Fruit fly (Drosophila melanogaster) whole organism, embryonic: ENCODE measurements around the gene SLC5A11.

ENCODE experiments used
- ATbp ChIP-seq: fragments of 200-800 bp; sonication (Bioruptor generic); optimal IDR thresholded peaks from 2 replicates; lab custom pipeline; 2017; ENCODE audit warnings: missing biosample characterization, mild to moderate bottlenecking, missing genetic modification characterization, missing genetic modification reagents
- Abd-B ChIP-seq: fragments of 200-800 bp; sonication (Bioruptor generic); optimal IDR thresholded peaks from 2 replicates; lab custom pipeline; 2018; ENCODE audit warnings: missing biosample characterization, mild to moderate bottlenecking, missing genetic modification characterization, moderate library complexity
- Ada2b ChIP-seq: fragments of 200-800 bp; sonication (Bioruptor generic); IDR thresholded peaks from 2 replicates; pipeline ENCODE4 v1.3.6; 2022; ENCODE audit warnings: missing biosample characterization, missing genetic modification characterization
- BEAF-32 ChIP-seq: fragments of 200-800 bp; sonication (Bioruptor generic); optimal IDR thresholded peaks from 3 replicates; lab custom pipeline; 2017; ENCODE audit warnings: missing biosample characterization, missing genetic modification characterization, mild to moderate bottlenecking, moderate library complexity, missing genetic modification reagents
- CG14050 ChIP-seq: fragments of 200-800 bp; sonication (Bioruptor generic); IDR thresholded peaks from 3 replicates; pipeline ENCODE4 v1.3.6; 2022; ENCODE audit warnings: missing biosample characterization, missing genetic modification characterization
- CG1602 ChIP-seq: fragments of 200-800 bp; sonication (Bioruptor generic); optimal IDR thresholded peaks from 3 replicates; lab custom pipeline; 2016; ENCODE audit warnings: missing biosample characterization, missing genetic modification characterization
- CG2120 ChIP-seq: fragments of 200-800 bp; sonication (Bioruptor generic); optimal IDR thresholded peaks from 3 replicates; lab custom pipeline; 2016; ENCODE audit warnings: missing biosample characterization, missing genetic modification characterization
- CG30403 ChIP-seq: fragments of 200-800 bp; sonication (Bioruptor generic); optimal IDR thresholded peaks from 3 replicates; lab custom pipeline; 2016; ENCODE audit warnings: missing biosample characterization, missing genetic modification characterization
- CG5953 ChIP-seq: fragments of 200-800 bp; sonication (Bioruptor generic); IDR thresholded peaks from 2 replicates; pipeline ENCODE4 v1.3.6; 2022; ENCODE audit warnings: missing biosample characterization, missing genetic modification characterization
- CG7839 ChIP-seq: fragments of 200-800 bp; sonication (Bioruptor generic); optimal IDR thresholded peaks from 3 replicates; lab custom pipeline; 2018; ENCODE audit warnings: missing biosample characterization, mild to moderate bottlenecking, missing genetic modification characterization, moderate library complexity
- CG8388 ChIP-seq: fragments of 200-800 bp; sonication (Bioruptor generic); optimal IDR thresholded peaks from 2 replicates; lab custom pipeline; 2019; ENCODE audit warnings: missing biosample characterization, mild to moderate bottlenecking, missing genetic modification characterization, moderate library complexity
- CG9609 ChIP-seq: fragments of 200-800 bp; sonication (Bioruptor generic); optimal IDR thresholded peaks from 3 replicates; lab custom pipeline; 2016; ENCODE audit warnings: missing biosample characterization, missing genetic modification characterization
- CG9932 ChIP-seq: fragments of 200-800 bp; sonication (Bioruptor generic); IDR thresholded peaks from 2 replicates; pipeline ENCODE4 v1.3.6; 2022; ENCODE audit warnings: missing biosample characterization, missing genetic modification characterization
- E2f2 ChIP-seq: fragments of 200-800 bp; sonication (Bioruptor generic); IDR thresholded peaks from 2 replicates; pipeline ENCODE4 v1.3.6; 2022; ENCODE audit warnings: missing biosample characterization, missing genetic modification characterization
- Fer1 ChIP-seq: fragments of 200-800 bp; sonication (Bioruptor generic); optimal IDR thresholded peaks from 2 replicates; lab custom pipeline; 2017; ENCODE audit warnings: missing biosample characterization, mild to moderate bottlenecking, missing genetic modification characterization
- H15 ChIP-seq: fragments of 200-800 bp; sonication (Bioruptor generic); IDR thresholded peaks from 3 replicates; pipeline ENCODE4 v1.3.6; 2022; ENCODE audit warnings: missing biosample characterization, missing genetic modification characterization
- HLH3B ChIP-seq: fragments of 200-800 bp; sonication (Bioruptor generic); IDR thresholded peaks from 2 replicates; pipeline ENCODE4 v1.3.6; 2022; ENCODE audit warnings: missing biosample characterization, missing genetic modification characterization
- HLH54F ChIP-seq: fragments of 200-800 bp; sonication (Bioruptor generic); optimal IDR thresholded peaks from 3 replicates; lab custom pipeline; 2016; ENCODE audit warnings: missing biosample characterization, missing genetic modification characterization
- MBD-R2 ChIP-seq: fragments of 200-800 bp; sonication (Bioruptor generic); IDR thresholded peaks from 2 replicates; pipeline ENCODE4 v1.3.6; 2022; ENCODE audit warnings: missing biosample characterization, missing genetic modification characterization
- Med ChIP-seq: fragments of 200-800 bp; sonication (Bioruptor generic); peaks from one replicate; lab custom pipeline; 2016; ENCODE audit warnings: missing biosample characterization, missing genetic modification characterization, mild to moderate bottlenecking, inconsistent platforms, moderate library complexity
- Meics ChIP-seq: fragments of 200-800 bp; sonication (Bioruptor generic); optimal IDR thresholded peaks from 2 replicates; lab custom pipeline; 2017; ENCODE audit warnings: missing biosample characterization, mild to moderate bottlenecking, missing genetic modification characterization
- Poxn ChIP-seq: fragments of 200-800 bp; sonication (Bioruptor generic); IDR thresholded peaks from 2 replicates; pipeline ENCODE4 v1.3.6; 2022; ENCODE audit warnings: missing biosample characterization, missing genetic modification characterization
- Ptx1 ChIP-seq: fragments of 200-800 bp; sonication (Bioruptor generic); IDR thresholded peaks from 2 replicates; pipeline ENCODE4 v1.3.6; 2022; ENCODE audit warnings: missing biosample characterization, missing genetic modification characterization
- Rx ChIP-seq: fragments of 200-800 bp; sonication (Bioruptor generic); IDR thresholded peaks from 2 replicates; pipeline ENCODE4 v1.3.6; 2022; ENCODE audit warnings: missing biosample characterization, missing genetic modification characterization
- Six4 ChIP-seq: fragments of 200-800 bp; sonication (Bioruptor generic); optimal IDR thresholded peaks from 2 replicates; lab custom pipeline; 2016; ENCODE audit warnings: missing biosample characterization, missing genetic modification characterization
- Xrp1 ChIP-seq: fragments of 200-800 bp; sonication (Bioruptor generic); IDR thresholded peaks from 2 replicates; pipeline ENCODE4 v1.3.6; 2022; ENCODE audit warnings: missing biosample characterization, missing genetic modification characterization
- bcd ChIP-seq: fragments of 200-800 bp; sonication (Bioruptor generic); optimal IDR thresholded peaks from 2 replicates; lab custom pipeline; 2017; ENCODE audit warnings: missing biosample characterization, mild to moderate bottlenecking, missing genetic modification characterization
- btn ChIP-seq: fragments of 200-800 bp; sonication (Bioruptor generic); optimal IDR thresholded peaks from 2 replicates; lab custom pipeline; 2016; ENCODE audit warnings: missing biosample characterization, missing genetic modification characterization
- corto ChIP-seq: fragments of 200-800 bp; sonication (Bioruptor generic); optimal IDR thresholded peaks from 2 replicates; lab custom pipeline; 2016; ENCODE audit warnings: missing biosample characterization, mild to moderate bottlenecking, missing genetic modification characterization, moderate library complexity
- dati ChIP-seq: fragments of 200-800 bp; sonication (Bioruptor generic); IDR thresholded peaks from 2 replicates; pipeline ENCODE4 v1.3.6; 2022; ENCODE audit warnings: missing biosample characterization, missing genetic modification characterization
- dmrt11E ChIP-seq: fragments of 200-800 bp; sonication (Bioruptor generic); optimal IDR thresholded peaks from 3 replicates; lab custom pipeline; 2018; ENCODE audit warnings: missing biosample characterization, mild to moderate bottlenecking, missing genetic modification characterization, moderate library complexity
- dmrt99B ChIP-seq: fragments of 200-800 bp; sonication (Bioruptor generic); optimal IDR thresholded peaks from 2 replicates; lab custom pipeline; 2018; ENCODE audit warnings: missing biosample characterization, mild to moderate bottlenecking, missing genetic modification characterization, moderate library complexity
- dysf ChIP-seq: fragments of 200-800 bp; sonication (Bioruptor generic); IDR thresholded peaks from 3 replicates; pipeline ENCODE4 v1.3.6; 2022; ENCODE audit warnings: missing biosample characterization, missing genetic modification characterization
- ems ChIP-seq: fragments of 200-800 bp; sonication (Bioruptor generic); optimal IDR thresholded peaks from 3 replicates; lab custom pipeline; 2016; ENCODE audit warnings: missing biosample characterization, missing genetic modification characterization
- esg ChIP-seq: fragments of 200-800 bp; sonication (Bioruptor generic); conservative IDR thresholded peaks from 2 replicates; pipeline ENCODE4 v1.3.6; 2022; ENCODE audit warnings: missing biosample characterization, missing genetic modification characterization
- fd102C ChIP-seq: fragments of 200-800 bp; sonication (Bioruptor generic); optimal IDR thresholded peaks from 2 replicates; lab custom pipeline; 2018; ENCODE audit warnings: missing biosample characterization, mild to moderate bottlenecking, missing genetic modification characterization, moderate library complexity
- her ChIP-seq: fragments of 200-800 bp; sonication (Bioruptor generic); optimal IDR thresholded peaks from 2 replicates; lab custom pipeline; 2016; ENCODE audit warnings: missing biosample characterization, missing genetic modification characterization
- hkb ChIP-seq, 2 experiments: fragments of 200-800 bp in 1 of 2; fragments of >200 bp in 1 of 2; sonication (Bioruptor generic) in 1 of 2; IDR thresholded peaks in 1 of 2; optimal IDR thresholded peaks in 1 of 2; 2 replicates each; pipeline versions ENCODE4 v1.3.6 to Lab custom; 2017 to 2022; ENCODE audit warnings: missing biosample characterization in 1 of 2, missing genetic modification characterization in 1 of 2
- lbe ChIP-seq: fragments of 200-800 bp; sonication (Bioruptor generic); optimal IDR thresholded peaks from 2 replicates; lab custom pipeline; 2016; ENCODE audit warnings: missing biosample characterization, mild to moderate bottlenecking, missing genetic modification characterization
- mam ChIP-seq: fragments of 200-800 bp; sonication (Bioruptor generic); optimal IDR thresholded peaks from 3 replicates; lab custom pipeline; 2016; ENCODE audit warnings: missing biosample characterization, missing genetic modification characterization
- otp ChIP-seq: fragments of 200-800 bp; sonication (Bioruptor generic); IDR thresholded peaks from 3 replicates; pipeline ENCODE4, ENCODE4 v1.3.6; 2022; ENCODE audit warnings: missing biosample characterization, missing genetic modification characterization
- pan ChIP-seq, 4 experiments: fragments of >200 bp in 3 of 4; fragments of 200-800 bp in 1 of 4; sonication (Bioruptor generic) in 1 of 4; optimal IDR thresholded peaks in 3 of 4; IDR thresholded peaks in 1 of 4; 2 replicates each; pipeline versions ENCODE4 v1.3.6 to Lab custom; 2017 to 2022; ENCODE audit warnings: missing biosample characterization in 2 of 4, missing genetic modification characterization in 2 of 4, mixed read lengths in 1 of 4
- peb ChIP-seq: fragments of 200-800 bp; sonication (Bioruptor generic); IDR thresholded peaks from 2 replicates; pipeline ENCODE4 v1.3.6; 2022; ENCODE audit warnings: missing biosample characterization, missing genetic modification characterization
- row ChIP-seq: fragments of 200-800 bp; sonication (Bioruptor generic); IDR thresholded peaks from 3 replicates; pipeline ENCODE4 v1.3.6; 2022; ENCODE audit warnings: missing biosample characterization, missing genetic modification characterization
- sens ChIP-seq: fragments of 200-800 bp; sonication (Bioruptor generic); peaks from one replicate; lab custom pipeline; 2016; ENCODE audit warnings: missing biosample characterization, missing genetic modification characterization
- sisA ChIP-seq: fragments of 200-800 bp; sonication (Bioruptor generic); IDR thresholded peaks from 2 replicates; pipeline ENCODE4 v1.3.6; 2022; ENCODE audit warnings: missing biosample characterization, missing genetic modification characterization
- twi ChIP-seq: fragments of 200-800 bp; optimal IDR thresholded peaks from 2 replicates; lab custom pipeline; 2019; ENCODE audit warnings: missing biosample characterization, mild to moderate bottlenecking, missing genetic modification characterization, moderate library complexity
- unpg ChIP-seq: fragments of 200-800 bp; sonication (Bioruptor generic); optimal IDR thresholded peaks from 3 replicates; lab custom pipeline; 2018; ENCODE audit warnings: missing biosample characterization, mild to moderate bottlenecking, missing genetic modification characterization, moderate library complexity
- vvl ChIP-seq: fragments of 200-800 bp; sonication (Bioruptor generic); IDR thresholded peaks from 2 replicates; pipeline ENCODE4 v1.3.6; 2022; ENCODE audit warnings: missing biosample characterization, missing genetic modification characterization
- zfh2 ChIP-seq: fragments of 200-800 bp; sonication (Bioruptor generic); optimal IDR thresholded peaks from 2 replicates; lab custom pipeline; 2016; ENCODE audit warnings: missing biosample characterization, missing genetic modification characterization

The SLC5A11 gene

DNA sequence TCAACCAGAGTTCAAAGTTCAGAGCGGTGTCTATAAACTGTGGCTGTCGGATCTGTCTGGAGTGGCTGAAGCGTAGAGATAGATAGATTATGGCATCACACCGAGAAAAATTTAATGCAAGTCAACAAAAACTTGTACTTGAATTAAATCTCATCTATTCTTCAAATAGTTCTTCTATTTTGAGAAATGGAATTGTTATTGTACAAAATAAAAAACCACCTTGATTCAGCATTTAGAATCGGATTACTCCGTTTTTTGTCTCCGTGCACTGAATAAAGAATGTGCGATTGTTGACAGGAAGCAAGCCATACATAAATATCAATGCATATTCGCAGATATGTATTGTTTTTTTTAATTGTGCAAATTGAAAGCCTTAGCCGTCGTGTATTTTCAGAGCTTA is 24.7 kb upstream of the SLC5A11 start (continued):
- no peak for TF ChIP-seq CG5953 (GFP tag; lab: Robert Waterston, UW)
- peak; percentile 40 for TF ChIP-seq unpg
- TF ChIP-seq Ptx1 (GFP tag; lab: Robert Waterston, UW) = peak; percentile 64
- TF ChIP-seq CG14050 (GFP tag; lab: Robert Waterston, UW) = no peak; the same call in 2 of the 3 replicates
- peak; percentile 6 for TF ChIP-seq Meics (GFP tag; lab: Kevin White, UChicago)
- TF ChIP-seq corto = peak; percentile 40
- TF ChIP-seq dmrt99B (tag; lab: Kevin White, UChicago) = no peak
- TF ChIP-seq CG9609 = peak; percentile 6
- TF ChIP-seq Six4 (GFP tag; lab: Kevin White, UChicago) = peak; percentile 2
- TF ChIP-seq btn (GFP tag; lab: Kevin White, UChicago) = no peak
- peak; percentile 83 for TF ChIP-seq sens (GFP tag; lab: Kevin White, UChicago)
- peak; percentile 31 for TF ChIP-seq CG1602 (GFP tag; lab: Kevin White, UChicago)
- TF ChIP-seq HLH3B (GFP tag; lab: Robert Waterston, UW) = peak; percentile 57; the same call in 1 of the 2 replicates
- peak; percentile 4 for TF ChIP-seq her
- TF ChIP-seq CG9932 = peak; percentile 45; the same call in 1 of the 2 replicates
- no peak for TF ChIP-seq bcd (GFP tag; lab: Kevin White, UChicago)
- peak; percentile 42 for TF ChIP-seq lbe (GFP tag; lab: Kevin White, UChicago)
- TF ChIP-seq vvl (GFP tag; lab: Robert Waterston, UW) = peak; percentile 62
- peak; percentile 14 for TF ChIP-seq mam (GFP tag; lab: Kevin White, UChicago)
- TF ChIP-seq Xrp1 (GFP tag; lab: Robert Waterston, UW) = peak; percentile 71; the same call in 1 of the 2 replicates
- TF ChIP-seq pan (optimal IDR thresholded peaks at IDR 0.05; lab: Kevin White, UChicago) = no peak
- TF ChIP-seq pan (GFP tag; optimal IDR thresholded peaks at IDR 0.05 in 1 of 2, IDR thresholded peaks at IDR 0.05 in 1 of 2) = peak in 1 of 2 experiments; percentile 69
- TF ChIP-seq E2f2 (GFP tag; lab: Robert Waterston, UW) = peak; percentile 22; the same call in 1 of the 2 replicates
- TF ChIP-seq Med (GFP tag; lab: Kevin White, UChicago) = peak; percentile 86
- peak; percentile 17 for TF ChIP-seq Abd-B
- TF ChIP-seq MBD-R2 (GFP tag; lab: Robert Waterston, UW) = peak; percentile 11; the same call in 1 of the 2 replicates
- TF ChIP-seq otp (GFP tag; lab: Robert Waterston, UW) = peak; percentile 48; the same call in 2 of the 3 replicates
- TF ChIP-seq BEAF-32 (GFP tag; lab: Kevin White, UChicago) = no peak
- TF ChIP-seq esg (GFP tag; lab: Robert Waterston, UW) = peak; percentile 33; the same call in 1 of the 2 replicates
- TF ChIP-seq sisA (GFP tag; lab: Robert Waterston, UW) = peak; percentile 25; the same call in 1 of the 2 replicates
- peak; percentile 70 for TF ChIP-seq row (GFP tag; lab: Robert Waterston, UW)
- no peak for TF ChIP-seq HLH54F
- TF ChIP-seq CG30403 (GFP tag; lab: Kevin White, UChicago) = peak; percentile 11
- no peak for TF ChIP-seq Fer1 (GFP tag; lab: Kevin White, UChicago)
- TF ChIP-seq CG7839 (tag; lab: Kevin White, UChicago) = peak; percentile 40
- TF ChIP-seq hkb (optimal IDR thresholded peaks at IDR 0.05; lab: Kevin White, UChicago) = no peak
- TF ChIP-seq hkb (GFP tag; IDR thresholded peaks at IDR 0.05; lab: Robert Waterston, UW) = peak; percentile 50; the same call in 1 of the 2 replicates
- TF ChIP-seq Ada2b = peak; percentile 61; the same call in 1 of the 2 replicates
- TF ChIP-seq twi (tag; lab: Kevin White, UChicago) = no peak
- peak; percentile 19; the same call in 1 of the 2 replicates for TF ChIP-seq Rx
- TF ChIP-seq peb (GFP tag; lab: Robert Waterston, UW) = peak; percentile 23; the same call in 1 of the 2 replicates
- peak; percentile 47 for TF ChIP-seq dmrt11E (tag; lab: Kevin White, UChicago)
- peak; percentile 37; the same call in 2 of the 3 replicates for TF ChIP-seq H15 (GFP tag; lab: Robert Waterston, UW)
- TF ChIP-seq zfh2 = peak; percentile 21
- TF ChIP-seq CG8388 (GFP tag; lab: Kevin White, UChicago) = peak; percentile 7
- TF ChIP-seq dati (GFP tag; lab: Robert Waterston, UW) = 0 out of 2 replicates have a peak, but pooled peaks have one; percentile 30
- peak; percentile 54 for TF ChIP-seq CG2120 (GFP tag; lab: Kevin White, UChicago)
- peak; percentile 46; the same call in 1 of the 3 replicates for TF ChIP-seq dysf (GFP tag; lab: Robert Waterston, UW)
- no peak for TF ChIP-seq fd102C (GFP tag; lab: Kevin White, UChicago)
- TF ChIP-seq ATbp (GFP tag; lab: Kevin White, UChicago) = no peak
- no peak for TF ChIP-seq Poxn (GFP tag; lab: Robert Waterston, UW)
- peak; percentile 18 for TF ChIP-seq ems (GFP tag; lab: Kevin White, UChicago)
